Fruit fly (Drosophila melanogaster) whole organism, prepupa: ENCODE data around the gene Pop2.

Experiments used
- Blimp-1 ChIP-seq: fragments of 200-800 bp; sonication (Bioruptor generic); optimal IDR thresholded peaks from 3 replicates; lab custom pipeline; 2017; ENCODE audit warnings: missing biosample characterization, missing genetic modification characterization, mild to moderate bottlenecking, moderate library complexity, missing genetic modification reagents
- CG10631 ChIP-seq: fragments of 200-800 bp; sonication (Bioruptor generic); optimal IDR thresholded peaks from 2 replicates; lab custom pipeline; 2016; ENCODE audit warnings: missing biosample characterization, missing genetic modification characterization
- CG10669 ChIP-seq: fragments of 200-800 bp; sonication (Bioruptor generic); optimal IDR thresholded peaks from 3 replicates; lab custom pipeline; 2018; ENCODE audit warnings: missing biosample characterization, mild to moderate bottlenecking, missing genetic modification characterization, moderate library complexity
- CG11902 ChIP-seq: fragments of 200-800 bp; sonication (Bioruptor generic); optimal IDR thresholded peaks from 3 replicates; lab custom pipeline; 2016; ENCODE audit warnings: missing biosample characterization, missing genetic modification characterization
- CG15336 ChIP-seq: fragments of 200-800 bp; sonication (Bioruptor generic); IDR thresholded peaks from 2 replicates; pipeline ENCODE4 v1.3.6; 2022; ENCODE audit warnings: missing biosample characterization, missing genetic modification characterization
- CG16779 ChIP-seq: fragments of 200-800 bp; sonication (Bioruptor generic); optimal IDR thresholded peaks from 3 replicates; lab custom pipeline; 2017; ENCODE audit warnings: missing biosample characterization, mild to moderate bottlenecking, missing genetic modification characterization
- CG3032 ChIP-seq: fragments of 200-800 bp; optimal IDR thresholded peaks from 2 replicates; lab custom pipeline; 2019; ENCODE audit warnings: missing biosample characterization, mild to moderate bottlenecking, missing genetic modification characterization, moderate library complexity
- CG31627 ChIP-seq: fragments of 200-800 bp; sonication (Bioruptor generic); optimal IDR thresholded peaks from 3 replicates; lab custom pipeline; 2016; ENCODE audit warnings: missing biosample characterization, missing genetic modification characterization
- CG32006 ChIP-seq: fragments of 200-800 bp; sonication (Bioruptor generic); optimal IDR thresholded peaks from 3 replicates; lab custom pipeline; 2017; ENCODE audit warnings: missing biosample characterization, mild to moderate bottlenecking, missing genetic modification characterization
- CG34406 ChIP-seq: fragments of 200-800 bp; sonication (Bioruptor generic); optimal IDR thresholded peaks from 3 replicates; lab custom pipeline; 2016; ENCODE audit warnings: missing biosample characterization, missing genetic modification characterization
- CG3919 ChIP-seq: fragments of 200-800 bp; sonication (Bioruptor generic); optimal IDR thresholded peaks from 3 replicates; lab custom pipeline; 2016; ENCODE audit warnings: missing biosample characterization, missing genetic modification characterization
- CG4318 ChIP-seq: fragments of 200-800 bp; sonication (Bioruptor generic); optimal IDR thresholded peaks from 3 replicates; lab custom pipeline; 2017; ENCODE audit warnings: missing biosample characterization, mild to moderate bottlenecking, missing genetic modification characterization
- CG6163 ChIP-seq: fragments of 200-800 bp; sonication (Bioruptor generic); IDR thresholded peaks from 3 replicates; pipeline ENCODE4 v1.3.6; 2022; ENCODE audit warnings: missing biosample characterization, missing genetic modification characterization
- CG6792 ChIP-seq: fragments of 200-800 bp; sonication (Bioruptor generic); optimal IDR thresholded peaks from 3 replicates; lab custom pipeline; 2016; ENCODE audit warnings: missing biosample characterization, missing genetic modification characterization
- CG6808 ChIP-seq: fragments of 200-800 bp; sonication (Bioruptor generic); optimal IDR thresholded peaks from 3 replicates; lab custom pipeline; 2017; ENCODE audit warnings: missing biosample characterization, missing genetic modification characterization, mild to moderate bottlenecking, moderate library complexity, missing genetic modification reagents
- CG7368 ChIP-seq: fragments of 200-800 bp; sonication (Bioruptor generic); optimal IDR thresholded peaks from 3 replicates; lab custom pipeline; 2016; ENCODE audit warnings: missing biosample characterization, missing genetic modification characterization
- CG8119 ChIP-seq: fragments of 200-800 bp; sonication (Bioruptor generic); IDR thresholded peaks from 3 replicates; pipeline ENCODE4 v1.3.6; 2022; ENCODE audit warnings: missing biosample characterization, missing genetic modification characterization
- CG9139 ChIP-seq: fragments of 200-800 bp; sonication (Bioruptor generic); optimal IDR thresholded peaks from 3 replicates; lab custom pipeline; 2017; ENCODE audit warnings: missing biosample characterization, mild to moderate bottlenecking, missing genetic modification characterization
- Eip75B ChIP-seq: fragments of 200-800 bp; sonication (Bioruptor generic); optimal IDR thresholded peaks from 3 replicates; lab custom pipeline; 2016; ENCODE audit warnings: missing biosample characterization, missing genetic modification characterization
- Eip78C ChIP-seq: fragments of 200-800 bp; sonication (Bioruptor generic); peaks from one replicate; lab custom pipeline; 2016; ENCODE audit warnings: missing biosample characterization, missing genetic modification characterization
- Eip93F ChIP-seq: fragments of 200-800 bp; sonication (Bioruptor generic); optimal IDR thresholded peaks from 2 replicates; lab custom pipeline; 2016; ENCODE audit warnings: missing biosample characterization, mild to moderate bottlenecking, missing genetic modification characterization
- Ets21C ChIP-seq: fragments of 200-800 bp; sonication (Bioruptor generic); optimal IDR thresholded peaks from 3 replicates; lab custom pipeline; 2016; ENCODE audit warnings: missing biosample characterization, missing genetic modification characterization
- Ets96B ChIP-seq: fragments of 200-800 bp; optimal IDR thresholded peaks from 2 replicates; lab custom pipeline; 2019; ENCODE audit warnings: missing biosample characterization, mild to moderate bottlenecking, missing genetic modification characterization, moderate library complexity
- Gug ChIP-seq: fragments of 200-800 bp; sonication (Bioruptor generic); IDR thresholded peaks from 2 replicates; pipeline ENCODE4 v1.3.6; 2022; ENCODE audit warnings: missing biosample characterization, missing genetic modification characterization
- Hr38 ChIP-seq: sonication (Bioruptor generic); optimal IDR thresholded peaks from 2 replicates; lab custom pipeline; 2016; ENCODE audit warnings: missing biosample characterization, missing genetic modification characterization
- Hr39 ChIP-seq: fragments of 200-800 bp; sonication (Bioruptor generic); optimal IDR thresholded peaks from 2 replicates; lab custom pipeline; 2016; ENCODE audit warnings: missing biosample characterization, missing genetic modification characterization
- Hr4 ChIP-seq: fragments of 200-800 bp; sonication (Bioruptor generic); optimal IDR thresholded peaks from 3 replicates; lab custom pipeline; 2016; ENCODE audit warnings: missing biosample characterization, missing genetic modification characterization
- Lpt ChIP-seq: fragments of 200-800 bp; sonication (Bioruptor generic); optimal IDR thresholded peaks from 3 replicates; lab custom pipeline; 2016; ENCODE audit warnings: missing biosample characterization, missing genetic modification characterization
- Met ChIP-seq: fragments of 200-800 bp; sonication (Bioruptor generic); optimal IDR thresholded peaks from 3 replicates; lab custom pipeline; 2016; ENCODE audit warnings: missing biosample characterization, missing genetic modification characterization
- OdsH ChIP-seq: fragments of 200-800 bp; sonication (Bioruptor generic); optimal IDR thresholded peaks from 3 replicates; lab custom pipeline; 2016; ENCODE audit warnings: missing biosample characterization, missing genetic modification characterization
- Smox ChIP-seq: fragments of 200-800 bp; sonication (Bioruptor generic); optimal IDR thresholded peaks from 3 replicates; lab custom pipeline; 2016; ENCODE audit warnings: missing biosample characterization, missing genetic modification characterization
- Sox102F ChIP-seq: fragments of 200-800 bp; sonication (Bioruptor generic); optimal IDR thresholded peaks from 2 replicates; lab custom pipeline; 2016; ENCODE audit warnings: missing biosample characterization, mild to moderate bottlenecking, missing genetic modification characterization
- Sox14 ChIP-seq: fragments of 200-800 bp; sonication (Bioruptor generic); optimal IDR thresholded peaks from 3 replicates; lab custom pipeline; 2016; ENCODE audit warnings: missing biosample characterization, missing genetic modification characterization
- achi ChIP-seq: fragments of 200-800 bp; sonication (Bioruptor generic); optimal IDR thresholded peaks from 3 replicates; lab custom pipeline; 2016; ENCODE audit warnings: missing biosample characterization, missing genetic modification characterization
- acj6 ChIP-seq: fragments of 200-800 bp; sonication (Bioruptor generic); optimal IDR thresholded peaks from 3 replicates; lab custom pipeline; 2016; ENCODE audit warnings: missing biosample characterization, missing genetic modification characterization
- cyc ChIP-seq: fragments of 200-800 bp; sonication (Bioruptor generic); optimal IDR thresholded peaks from 3 replicates; lab custom pipeline; 2016; ENCODE audit warnings: missing biosample characterization, missing genetic modification characterization
- dac ChIP-seq: fragments of 200-800 bp; sonication (Bioruptor generic); optimal IDR thresholded peaks from 2 replicates; lab custom pipeline; 2017; ENCODE audit warnings: missing biosample characterization, mild to moderate bottlenecking, missing genetic modification characterization
- dsx ChIP-seq: fragments of 200-800 bp; optimal IDR thresholded peaks from 3 replicates; lab custom pipeline; 2019; ENCODE audit warnings: missing biosample characterization, mild to moderate bottlenecking, missing genetic modification characterization, moderate library complexity; ENCODE audit not compliant: poor library complexity, severe bottlenecking
- eg ChIP-seq: fragments of 200-800 bp; sonication (Bioruptor generic); IDR thresholded peaks from 3 replicates; pipeline ENCODE4 v1.3.6; 2022; ENCODE audit warnings: missing biosample characterization, missing genetic modification characterization
- esn ChIP-seq: fragments of 200-800 bp; sonication (Bioruptor generic); optimal IDR thresholded peaks from 2 replicates; lab custom pipeline; 2016; ENCODE audit warnings: missing biosample characterization, mild to moderate bottlenecking, missing genetic modification characterization, moderate library complexity
- fd59A ChIP-seq: fragments of 200-800 bp; sonication (Bioruptor generic); optimal IDR thresholded peaks from 2 replicates; lab custom pipeline; 2017; ENCODE audit warnings: missing biosample characterization, mild to moderate bottlenecking, missing genetic modification characterization, missing genetic modification reagents
- fd85E ChIP-seq: fragments of 200-800 bp; sonication (Bioruptor generic); optimal IDR thresholded peaks from 3 replicates; lab custom pipeline; 2016; ENCODE audit warnings: missing biosample characterization, missing genetic modification characterization
- fkh ChIP-seq: fragments of 200-800 bp; sonication (Bioruptor generic); optimal IDR thresholded peaks from 3 replicates; lab custom pipeline; 2017; ENCODE audit warnings: missing biosample characterization, mild to moderate bottlenecking, missing genetic modification characterization, moderate library complexity
- net ChIP-seq: fragments of 200-800 bp; sonication (Bioruptor generic); optimal IDR thresholded peaks from 3 replicates; lab custom pipeline; 2016; ENCODE audit warnings: missing biosample characterization, missing genetic modification characterization
- pdm3 ChIP-seq: fragments of 200-800 bp; sonication (Bioruptor generic); optimal IDR thresholded peaks from 3 replicates; lab custom pipeline; 2016; ENCODE audit warnings: missing biosample characterization, missing genetic modification characterization
- salr ChIP-seq, 2 experiments: fragments of 200-800 bp; sonication (Bioruptor generic); optimal IDR thresholded peaks; 3 replicates each; lab custom pipeline; 2016 to 2018; ENCODE audit warnings: missing biosample characterization in 2 of 2, missing genetic modification characterization in 2 of 2, mild to moderate bottlenecking in 1 of 2
- spab ChIP-seq: fragments of 200-800 bp; sonication (Bioruptor generic); optimal IDR thresholded peaks from 2 replicates; lab custom pipeline; 2017; ENCODE audit warnings: missing biosample characterization, mild to moderate bottlenecking, missing genetic modification characterization, missing genetic modification reagents
- ss ChIP-seq, 2 experiments: fragments of 200-800 bp; sonication (Bioruptor generic); optimal IDR thresholded peaks; 2 replicates in 1 of 2; 3 replicates in 1 of 2; lab custom pipeline; 2017 to 2018; ENCODE audit warnings: mild to moderate bottlenecking in 2 of 2, missing biosample characterization in 2 of 2, missing genetic modification characterization in 2 of 2, moderate library complexity in 1 of 2
- topi ChIP-seq: fragments of 200-800 bp; sonication (Bioruptor generic); optimal IDR thresholded peaks from 3 replicates; lab custom pipeline; 2016; ENCODE audit warnings: missing biosample characterization, missing genetic modification characterization
- vri ChIP-seq: fragments of 200-800 bp; sonication (Bioruptor generic); optimal IDR thresholded peaks from 3 replicates; lab custom pipeline; 2016; ENCODE audit warnings: missing biosample characterization, mild to moderate bottlenecking, missing genetic modification characterization

The Pop2 gene

DNA sequence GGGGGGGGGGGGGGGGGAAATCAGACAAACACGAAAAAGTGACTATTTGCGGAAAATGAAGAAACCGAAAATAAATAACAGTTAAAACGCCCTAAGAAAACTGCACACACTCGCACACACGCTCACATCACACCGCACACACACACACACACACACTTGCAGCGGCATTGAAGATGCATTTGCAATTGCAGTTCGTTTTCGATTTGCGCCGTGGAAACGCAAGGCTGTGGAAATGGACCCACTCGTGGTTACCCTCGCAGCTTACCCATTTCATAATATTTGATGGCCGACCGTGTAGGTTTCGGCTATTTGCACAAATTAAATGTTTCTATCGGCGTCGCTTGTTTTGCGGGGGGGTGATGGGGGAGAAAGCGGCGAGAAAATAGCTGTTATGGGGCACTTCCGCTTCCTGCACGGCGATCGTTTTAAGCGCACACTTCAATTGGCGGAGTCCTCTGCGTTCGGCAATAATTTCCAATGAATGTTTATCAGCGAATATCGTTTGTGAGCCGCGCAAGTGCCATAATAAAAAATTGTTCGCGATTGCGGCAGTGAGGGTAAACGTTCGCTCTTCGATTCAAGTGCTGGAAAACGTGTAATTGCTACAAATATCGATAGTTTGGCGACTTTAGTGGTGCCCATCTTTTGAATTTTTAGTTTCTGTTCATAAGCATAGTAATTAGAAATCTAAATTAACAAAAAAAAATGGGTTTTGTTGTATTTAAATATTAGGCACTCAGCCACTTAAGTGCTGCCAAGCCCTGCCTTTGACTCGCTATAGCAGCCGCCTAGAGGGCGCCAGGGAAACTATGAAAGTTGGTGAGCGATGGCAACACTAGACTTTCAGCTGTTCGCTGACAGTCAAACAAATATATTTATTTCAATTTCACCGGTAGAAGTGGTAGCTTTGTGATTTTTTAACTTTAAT, at the start of gene Pop2, which contains the start of gene CG6928:
Gene Pop2, minus strand, starts transcription at position 595 of the 928 bp plus-strand sequence.
Gene CG6928, plus strand, starts transcription at position 835 of the 928 bp plus-strand sequence.
- TF ChIP-seq CG31627 (GFP tag; lab: Kevin White, UChicago), result peak; percentile 84
- peak; percentile 12 for TF ChIP-seq CG6792 (GFP tag; lab: Kevin White, UChicago)
- TF ChIP-seq fd59A (GFP tag; lab: Kevin White, UChicago), result no peak
- no peak for TF ChIP-seq CG10669 (GFP tag; lab: Kevin White, UChicago)
- TF ChIP-seq esn (GFP tag; lab: Kevin White, UChicago), result peak; percentile 73
- no peak for TF ChIP-seq dac (GFP tag; lab: Kevin White, UChicago)
- TF ChIP-seq Ets96B (tag; lab: Kevin White, UChicago), result no peak
- peak; percentile 69 for TF ChIP-seq Sox14 (GFP tag; lab: Kevin White, UChicago)
- TF ChIP-seq topi (GFP tag; lab: Kevin White, UChicago), result peak; percentile 59
- TF ChIP-seq fkh (GFP tag; lab: Kevin White, UChicago), result peak; percentile 29
- peak; percentile 79 for TF ChIP-seq achi
- no peak for TF ChIP-seq Eip93F (GFP tag; lab: Kevin White, UChicago)
- peak; percentile 24 for TF ChIP-seq fd85E (GFP tag; lab: Kevin White, UChicago)
- 0 out of 2 replicates have a peak, but pooled peaks have one; percentile 39 for TF ChIP-seq Gug (GFP tag; lab: Robert Waterston, UW)
- TF ChIP-seq CG6808 (GFP tag; lab: Kevin White, UChicago), result peak; percentile 100
- TF ChIP-seq pdm3 (GFP tag; lab: Kevin White, UChicago), result no peak
- peak; percentile 80 for TF ChIP-seq cyc (GFP tag; lab: Kevin White, UChicago)
- peak; percentile 75 for TF ChIP-seq CG10631 (GFP tag; lab: Kevin White, UChicago)
- TF ChIP-seq net (GFP tag; lab: Kevin White, UChicago), result no peak
- TF ChIP-seq vri (GFP tag; lab: Kevin White, UChicago), result no peak
- TF ChIP-seq Smox (GFP tag; lab: Kevin White, UChicago), result no peak
- peak; percentile 22 for TF ChIP-seq CG34406 (GFP tag; lab: Kevin White, UChicago)
- peak; percentile 38 for TF ChIP-seq CG9139 (GFP tag; lab: Kevin White, UChicago)
- peak; percentile 52 for TF ChIP-seq Sox102F (GFP tag; lab: Kevin White, UChicago)
- peak; percentile 21 for TF ChIP-seq CG7368
- TF ChIP-seq CG3032 (tag; lab: Kevin White, UChicago), result peak; percentile 33
- no peak for TF ChIP-seq dsx
- TF ChIP-seq CG15336 (GFP tag; lab: Robert Waterston, UW), result peak; percentile 26; the same call in 1 of the 2 replicates
- peak; percentile 59 for TF ChIP-seq eg (GFP tag; lab: Robert Waterston, UW)
- peak; percentile 61; the same call in 1 of the 3 replicates for TF ChIP-seq CG6163 (GFP tag; lab: Robert Waterston, UW)
- TF ChIP-seq CG11902 (GFP tag; lab: Kevin White, UChicago), result peak; percentile 39
- TF ChIP-seq spab, result no peak
- peak; percentile 66 for TF ChIP-seq OdsH
- TF ChIP-seq Ets21C, result peak; percentile 68
- no peak for TF ChIP-seq Blimp-1
- TF ChIP-seq Hr39, result peak; percentile 80
- peak; percentile 71 for TF ChIP-seq acj6 (GFP tag; lab: Kevin White, UChicago)
- TF ChIP-seq Lpt (GFP tag; lab: Kevin White, UChicago), result peak; percentile 8
- TF ChIP-seq Hr4 (GFP tag; lab: Kevin White, UChicago), result peak; percentile 63
- no peak for TF ChIP-seq CG16779 (tag; lab: Kevin White, UChicago)
- no peak for TF ChIP-seq CG4318 (GFP tag; lab: Kevin White, UChicago)
- no peak for TF ChIP-seq CG32006
- TF ChIP-seq Eip78C (GFP tag; lab: Kevin White, UChicago), result peak; percentile 83
- no peak for TF ChIP-seq ss (GFP tag; optimal IDR thresholded peaks at IDR 0.05; lab: Kevin White, UChicago)
- peak; percentile 45 for TF ChIP-seq Met
- TF ChIP-seq CG3919 (GFP tag; lab: Kevin White, UChicago), result no peak
- peak; percentile 75 for TF ChIP-seq Hr38
- peak in 1 of 2 experiments; percentile 6 for TF ChIP-seq salr (GFP tag; optimal IDR thresholded peaks at IDR 0.05; lab: Kevin White, UChicago)
- TF ChIP-seq CG8119 (GFP tag; lab: Robert Waterston, UW), result no peak
- peak; percentile 55 for TF ChIP-seq Eip75B
